Worm (Caenorhabditis elegans) whole organism, early embryonic: ENCODE measurements around the gene R160.10.

Experiments used
- B0310.2 ChIP-seq: sonication (generic microtip); optimal IDR thresholded peaks from 2 replicates; lab custom pipeline; 2016; ENCODE audit warnings: mild to moderate bottlenecking, missing genetic modification characterization, missing compliant biosample characterization
- F13C5.2 ChIP-seq: sonication (generic microtip); optimal IDR thresholded peaks from 2 replicates; lab custom pipeline; 2017; ENCODE audit warnings: mild to moderate bottlenecking, missing genetic modification characterization, inconsistent platforms, missing compliant biosample characterization
- aly-1 ChIP-seq: sonication (generic microtip); optimal IDR thresholded peaks from 2 replicates; lab custom pipeline; 2016; ENCODE audit warnings: missing genetic modification characterization, missing compliant biosample characterization
- ama-1 ChIP-seq: fragments of 150-350 bp; optimal IDR thresholded peaks from 2 replicates; lab custom pipeline; 2014
- ceh-13 ChIP-seq: fragments of 200-800 bp; sonication (Bioruptor generic); optimal IDR thresholded peaks from 2 replicates; lab custom pipeline; 2018; ENCODE audit warnings: mild to moderate bottlenecking, missing genetic modification characterization, missing compliant biosample characterization
- ceh-36 ChIP-seq: sonication (generic microtip); optimal IDR thresholded peaks from 2 replicates; lab custom pipeline; 2016; ENCODE audit warnings: missing genetic modification characterization, inconsistent platforms, missing compliant biosample characterization
- ets-7 ChIP-seq: sonication (generic microtip); optimal IDR thresholded peaks from 2 replicates; lab custom pipeline; 2016; ENCODE audit warnings: missing genotype, missing genetic modification characterization, missing compliant biosample characterization
- flt-1 ChIP-seq: fragments of 200-800 bp; sonication (Bioruptor generic); IDR thresholded peaks from 2 replicates; pipeline ENCODE4 v1.3.6; 2022; ENCODE audit warnings: missing genetic modification characterization, missing compliant biosample characterization
- hmbx-1 ChIP-seq: sonication (generic microtip); optimal IDR thresholded peaks from 2 replicates; lab custom pipeline; 2016; ENCODE audit warnings: mild to moderate bottlenecking, missing genetic modification characterization, missing compliant biosample characterization
- hmg-4 ChIP-seq: fragments of 200-800 bp; sonication (Bioruptor generic); optimal IDR thresholded peaks from 2 replicates; lab custom pipeline; 2018; ENCODE audit warnings: mild to moderate bottlenecking, missing genetic modification characterization, missing compliant biosample characterization
- hnd-1 ChIP-seq: sonication (generic microtip); optimal IDR thresholded peaks from 2 replicates; lab custom pipeline; 2016; ENCODE audit warnings: missing genetic modification characterization, missing compliant biosample characterization
- pes-1 ChIP-seq: fragments of 200-800 bp; sonication (Bioruptor generic); IDR thresholded peaks from 2 replicates; pipeline ENCODE4 v1.3.6; 2022; ENCODE audit warnings: missing genetic modification reagents, missing genetic modification characterization, missing compliant biosample characterization
- scrt-1 ChIP-seq: fragments of 200-800 bp; sonication (Bioruptor generic); IDR thresholded peaks from 2 replicates; pipeline ENCODE4 v1.3.6; 2022; ENCODE audit warnings: missing genetic modification characterization, missing compliant biosample characterization
- sea-1 ChIP-seq: fragments of 200-800 bp; sonication (Bioruptor generic); conservative IDR thresholded peaks from 2 replicates; pipeline ENCODE4 v1.3.6; 2022; ENCODE audit warnings: missing genetic modification characterization, missing compliant biosample characterization
- tbx-11 ChIP-seq: fragments of 200-800 bp; sonication (Bioruptor generic); IDR thresholded peaks from 2 replicates; pipeline ENCODE4 v1.3.6; 2022; ENCODE audit warnings: missing genetic modification characterization, missing compliant biosample characterization
- tbx-37 ChIP-seq: fragments of 200-800 bp; sonication (Bioruptor generic); conservative IDR thresholded peaks from 2 replicates; pipeline ENCODE4 v1.3.6; 2022; ENCODE audit warnings: missing genetic modification reagents, missing genetic modification characterization, missing compliant biosample characterization
- tra-4 ChIP-seq: sonication (generic microtip); optimal IDR thresholded peaks from 2 replicates; lab custom pipeline; 2017; ENCODE audit warnings: missing genetic modification characterization, missing compliant biosample characterization

Gene R160.10

DNA sequence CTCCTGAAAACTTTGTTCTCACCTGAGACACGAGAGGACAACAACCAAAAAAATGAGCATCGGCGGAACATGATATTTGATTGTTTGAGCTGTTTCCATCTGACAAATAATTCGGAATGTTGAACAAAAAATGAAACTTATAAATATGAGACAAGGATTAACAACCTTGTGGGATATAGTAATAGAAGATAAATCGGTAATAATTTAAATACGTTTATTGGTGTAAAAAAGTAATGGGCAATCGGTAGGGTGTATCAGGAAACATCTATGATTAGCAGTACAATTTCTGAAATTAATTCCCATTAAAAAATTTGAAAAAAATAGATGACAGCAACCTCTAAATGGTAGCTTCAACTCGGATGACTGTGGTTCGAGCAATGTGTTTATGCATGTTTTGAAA, at the start of gene R160.10:
R160.10 (minus strand) TSS at position 101 of the 400 bp plus-strand sequence.
- TF ChIP-seq F13C5.2 (tag; lab: Kevin White, UChicago): no peak
- no peak for TF ChIP-seq hmbx-1 (tag; lab: Kevin White, UChicago)
- no peak for TF ChIP-seq B0310.2
- no peak for TF ChIP-seq ceh-36 (tag; lab: Kevin White, UChicago)
- no peak for TF ChIP-seq pes-1 (GFP tag; lab: Robert Waterston, UW)
- TF ChIP-seq aly-1: no peak
- no peak for TF ChIP-seq flt-1 (GFP tag; lab: Robert Waterston, UW)
- no peak for TF ChIP-seq tbx-11 (GFP tag; lab: Robert Waterston, UW)
- TF ChIP-seq hnd-1 (tag; lab: Kevin White, UChicago): no peak
- TF ChIP-seq hmg-4 (GFP tag; lab: Kevin White, UChicago): no peak

DNA sequence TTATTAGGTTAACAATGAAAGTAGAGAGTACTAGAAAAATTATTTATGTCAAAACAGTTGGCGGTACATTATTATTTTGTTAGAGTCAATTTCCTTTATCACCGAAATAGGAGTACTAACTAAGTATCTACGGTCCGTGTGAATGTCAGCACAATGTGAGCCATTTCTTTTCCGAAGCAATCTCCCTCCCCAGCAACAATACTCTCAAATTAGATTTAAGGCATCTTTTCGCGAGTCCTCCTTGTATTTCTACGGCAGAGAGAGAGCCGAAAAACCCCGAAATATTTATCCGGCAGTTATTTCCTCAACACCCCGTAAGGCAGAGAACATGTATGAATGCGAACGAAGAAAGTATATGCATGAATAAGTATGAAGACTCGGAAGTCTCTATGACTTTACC, 48.0 kb upstream of the R160.10 start:
- no peak for TF ChIP-seq ceh-13
- no peak for TF ChIP-seq scrt-1 (GFP tag; lab: Robert Waterston, UW)
- no peak for TF ChIP-seq ama-1 (lab: Kevin White, UChicago)
- no peak for TF ChIP-seq flt-1 (GFP tag; lab: Robert Waterston, UW)
- TF ChIP-seq B0310.2: no peak
- no peak for TF ChIP-seq hmbx-1 (tag; lab: Kevin White, UChicago)
- no peak for TF ChIP-seq ets-7
- no peak for TF ChIP-seq tra-4
- no peak for TF ChIP-seq sea-1 (GFP tag; lab: Robert Waterston, UW)
- TF ChIP-seq F13C5.2 (tag; lab: Kevin White, UChicago): no peak
- TF ChIP-seq ceh-36 (tag; lab: Kevin White, UChicago): no peak
- TF ChIP-seq pes-1 (GFP tag; lab: Robert Waterston, UW): no peak
- TF ChIP-seq hnd-1 (tag; lab: Kevin White, UChicago): no peak
- TF ChIP-seq hmg-4 (GFP tag; lab: Kevin White, UChicago): no peak
- TF ChIP-seq aly-1: no peak
- no peak for TF ChIP-seq tbx-11 (GFP tag; lab: Robert Waterston, UW)
- TF ChIP-seq tbx-37 (GFP tag; lab: Robert Waterston, UW): no peak

DNA sequence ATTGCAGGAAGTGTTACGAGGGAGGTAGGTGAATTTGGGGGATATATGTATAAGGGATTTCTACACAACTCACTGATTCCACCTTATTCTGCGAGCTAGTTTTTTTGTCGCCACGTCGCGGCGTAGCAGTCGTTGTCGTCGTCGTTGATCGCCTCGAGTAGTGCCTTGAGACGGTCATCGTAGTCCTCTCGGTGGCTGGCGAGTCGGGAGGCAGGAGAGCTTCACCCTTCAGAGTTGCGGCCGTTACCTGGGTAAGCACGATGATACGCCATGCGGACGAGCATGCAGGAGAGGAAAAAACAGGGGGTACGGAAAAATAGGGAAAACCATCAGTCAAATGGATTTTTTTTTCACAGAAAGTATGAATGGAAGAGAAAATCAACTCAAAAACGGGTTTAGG, 45.9 kb upstream of the R160.10 start:
- TF ChIP-seq hmg-4 (GFP tag; lab: Kevin White, UChicago): no peak
- no peak for TF ChIP-seq hnd-1 (tag; lab: Kevin White, UChicago)
- no peak for TF ChIP-seq sea-1 (GFP tag; lab: Robert Waterston, UW)
- TF ChIP-seq aly-1: no peak
- no peak for TF ChIP-seq scrt-1 (GFP tag; lab: Robert Waterston, UW)
- TF ChIP-seq ceh-13: no peak
- TF ChIP-seq hmbx-1 (tag; lab: Kevin White, UChicago): no peak
- no peak for TF ChIP-seq F13C5.2 (tag; lab: Kevin White, UChicago)
- TF ChIP-seq ets-7: no peak
- no peak for TF ChIP-seq ceh-36 (tag; lab: Kevin White, UChicago)
- no peak for TF ChIP-seq tra-4
- no peak for TF ChIP-seq tbx-37 (GFP tag; lab: Robert Waterston, UW)
- no peak for TF ChIP-seq flt-1 (GFP tag; lab: Robert Waterston, UW)
- no peak for TF ChIP-seq ama-1 (lab: Kevin White, UChicago)
- TF ChIP-seq pes-1 (GFP tag; lab: Robert Waterston, UW): no peak
- no peak for TF ChIP-seq B0310.2
- no peak for TF ChIP-seq tbx-11 (GFP tag; lab: Robert Waterston, UW)

DNA sequence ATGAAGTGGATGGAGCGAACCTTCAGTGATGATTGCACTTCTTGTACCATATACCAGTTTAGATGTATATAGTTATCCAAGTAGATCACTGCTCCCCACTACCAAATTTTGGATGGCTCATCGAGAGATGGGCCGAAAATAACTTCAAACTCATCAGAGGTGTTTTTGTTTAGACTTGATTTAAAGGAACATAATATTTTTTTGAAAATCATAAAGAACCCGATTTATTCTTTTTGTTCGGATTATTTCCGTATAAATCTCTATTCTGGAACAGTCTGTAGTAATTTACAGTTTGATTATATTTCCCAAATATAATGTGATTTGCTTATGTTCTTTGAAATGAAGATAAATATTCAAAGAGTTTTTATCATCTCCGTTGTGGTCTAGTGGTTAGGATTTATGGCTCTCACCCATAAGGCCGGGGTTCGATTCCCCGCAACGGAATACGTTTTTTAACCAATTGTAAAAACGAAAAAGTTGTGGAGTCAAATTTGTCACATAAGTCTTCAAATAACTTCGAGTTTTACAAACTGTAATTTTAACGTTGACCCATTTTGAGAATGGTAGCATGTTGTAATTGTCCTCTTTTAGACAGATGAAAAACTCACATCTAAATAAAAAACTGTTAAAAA, 43.1 kb upstream of the R160.10 start:
- no peak for TF ChIP-seq ceh-36 (tag; lab: Kevin White, UChicago)

DNA sequence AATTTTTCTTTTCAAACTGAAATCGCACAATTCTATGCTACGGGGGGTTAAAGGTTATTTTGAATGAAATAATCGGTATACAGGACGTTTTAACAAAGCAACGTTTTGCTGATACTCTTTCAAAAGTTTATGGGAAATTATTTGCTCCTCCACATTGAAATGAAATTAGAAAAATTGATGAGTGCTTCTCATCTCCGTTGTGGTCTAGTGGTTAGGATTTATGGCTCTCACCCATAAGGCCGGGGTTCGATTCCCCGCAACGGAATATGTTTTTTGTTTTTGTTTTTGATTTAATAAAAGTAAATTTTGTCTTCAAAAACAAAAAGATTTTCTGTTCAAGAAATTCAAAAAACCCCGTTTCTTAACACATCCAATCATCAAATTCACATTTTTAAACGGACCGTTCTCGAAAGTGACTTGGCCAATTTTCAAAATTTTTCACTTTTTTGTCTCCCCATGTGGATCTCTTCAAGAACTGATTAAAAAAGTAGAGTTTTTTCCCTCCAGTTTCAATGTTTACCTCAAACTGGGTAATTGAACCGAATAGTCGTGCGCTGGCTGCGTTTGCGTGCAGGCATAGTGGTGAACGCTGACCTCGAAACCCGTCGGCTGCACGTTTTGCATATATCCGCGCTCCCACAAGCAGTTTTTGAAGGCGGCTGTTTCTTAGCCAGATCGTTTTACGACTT, 42.4 kb upstream of the R160.10 start:
- TF ChIP-seq hnd-1 (tag; lab: Kevin White, UChicago): no peak
- no peak for TF ChIP-seq scrt-1 (GFP tag; lab: Robert Waterston, UW)
- no peak for TF ChIP-seq ceh-36 (tag; lab: Kevin White, UChicago)
- no peak for TF ChIP-seq hmg-4 (GFP tag; lab: Kevin White, UChicago)
- TF ChIP-seq sea-1 (GFP tag; lab: Robert Waterston, UW): no peak
- no peak for TF ChIP-seq tbx-37 (GFP tag; lab: Robert Waterston, UW)
- no peak for TF ChIP-seq B0310.2
- TF ChIP-seq ets-7: no peak
- no peak for TF ChIP-seq flt-1 (GFP tag; lab: Robert Waterston, UW)
- no peak for TF ChIP-seq aly-1
- TF ChIP-seq tra-4: no peak
- TF ChIP-seq pes-1 (GFP tag; lab: Robert Waterston, UW): no peak
- TF ChIP-seq F13C5.2 (tag; lab: Kevin White, UChicago): no peak

DNA sequence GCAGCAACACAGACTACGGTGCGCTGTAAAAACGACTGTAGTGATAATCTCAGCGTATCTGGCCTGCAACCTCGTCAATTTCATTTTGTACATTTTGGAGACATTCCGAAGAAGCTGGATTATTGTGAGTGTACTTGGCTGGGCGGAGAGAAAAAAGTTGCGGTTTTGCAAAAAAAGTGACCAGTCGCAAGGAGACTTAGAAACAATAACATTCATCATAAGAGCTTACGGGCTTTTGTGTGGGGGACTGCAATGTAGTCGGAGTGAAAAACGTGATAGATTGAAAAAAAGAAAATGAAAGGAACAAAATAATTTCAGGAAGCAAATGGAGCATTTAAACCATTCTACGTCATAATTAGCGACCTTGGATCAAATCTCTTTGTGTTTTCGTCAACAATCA, 41.2 kb upstream of the R160.10 start:
- no peak for TF ChIP-seq tbx-11 (GFP tag; lab: Robert Waterston, UW)
- TF ChIP-seq ceh-36 (tag; lab: Kevin White, UChicago): no peak
- no peak for TF ChIP-seq F13C5.2 (tag; lab: Kevin White, UChicago)
- no peak for TF ChIP-seq ets-7
- no peak for TF ChIP-seq tra-4
- TF ChIP-seq ceh-13: no peak
- TF ChIP-seq hmg-4 (GFP tag; lab: Kevin White, UChicago): no peak
- no peak for TF ChIP-seq ama-1 (lab: Kevin White, UChicago)
- no peak for TF ChIP-seq pes-1 (GFP tag; lab: Robert Waterston, UW)
- TF ChIP-seq hmbx-1 (tag; lab: Kevin White, UChicago): no peak
- TF ChIP-seq flt-1 (GFP tag; lab: Robert Waterston, UW): no peak
- TF ChIP-seq B0310.2: no peak
- TF ChIP-seq aly-1: no peak
- TF ChIP-seq hnd-1 (tag; lab: Kevin White, UChicago): no peak
- TF ChIP-seq tbx-37 (GFP tag; lab: Robert Waterston, UW): no peak
- TF ChIP-seq scrt-1 (GFP tag; lab: Robert Waterston, UW): no peak
- TF ChIP-seq sea-1 (GFP tag; lab: Robert Waterston, UW): no peak

DNA sequence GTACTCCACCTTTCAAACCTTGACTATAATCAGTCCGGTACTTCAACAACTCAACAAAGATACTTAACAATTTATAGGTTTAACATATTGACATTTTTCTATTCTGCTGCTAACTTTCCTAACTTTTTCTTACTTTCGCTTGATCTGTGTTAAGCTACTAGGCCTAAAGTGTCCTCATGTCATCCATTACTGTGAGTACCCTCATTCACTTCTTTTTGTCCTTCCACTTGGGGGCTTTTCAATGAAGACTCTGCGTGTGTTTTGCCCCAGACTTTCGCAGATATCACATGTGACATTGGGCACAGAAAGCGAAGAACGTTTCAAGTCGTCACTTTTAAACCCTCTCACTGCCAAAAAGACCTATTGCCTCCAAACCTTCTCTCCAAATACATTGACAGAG, 37.4 kb upstream of the R160.10 start:
- TF ChIP-seq ama-1 (lab: Kevin White, UChicago) (no peak), ets-7 (no peak), hnd-1 (tag; lab: Kevin White, UChicago) (no peak), hmbx-1 (tag; lab: Kevin White, UChicago) (no peak), tra-4 (no peak), ceh-13 (no peak), F13C5.2 (tag; lab: Kevin White, UChicago) (no peak), hmg-4 (GFP tag; lab: Kevin White, UChicago) (no peak), aly-1 (no peak), tbx-11 (GFP tag; lab: Robert Waterston, UW) (no peak), scrt-1 (GFP tag; lab: Robert Waterston, UW) (no peak), ceh-36 (tag; lab: Kevin White, UChicago) (no peak), flt-1 (GFP tag; lab: Robert Waterston, UW) (no peak), tbx-37 (GFP tag; lab: Robert Waterston, UW) (no peak), B0310.2 (no peak)
